Worm (Caenorhabditis elegans) whole organism, young adult: ENCODE measurements around the gene sre-55.

Experiments used
- B0261.1 ChIP-seq: sonication (generic microtip); optimal IDR thresholded peaks from 2 replicates; lab custom pipeline; 2016; ENCODE audit warnings: mild to moderate bottlenecking, missing genetic modification characterization, moderate library complexity, missing compliant biosample characterization
- C06A6.2 ChIP-seq: fragments of 200-800 bp; sonication (Bioruptor generic); conservative IDR thresholded peaks from 2 replicates; pipeline ENCODE4 v1.3.6; 2022; ENCODE audit warnings: missing genetic modification characterization, missing compliant biosample characterization
- C17E4.6 ChIP-seq: fragments of 200-800 bp; sonication (Bioruptor generic); IDR thresholded peaks from 2 replicates; pipeline ENCODE4 v1.3.6; 2022; ENCODE audit warnings: missing genetic modification reagents, missing genetic modification characterization, missing compliant biosample characterization
- F10E7.11 ChIP-seq: sonication (generic microtip); optimal IDR thresholded peaks from 2 replicates; lab custom pipeline; 2017; ENCODE audit warnings: mild to moderate bottlenecking, missing genetic modification characterization, moderate library complexity, missing compliant biosample characterization
- F22D6.2 ChIP-seq: sonication (generic microtip); optimal IDR thresholded peaks from 2 replicates; lab custom pipeline; 2016; ENCODE audit warnings: mild to moderate bottlenecking, missing genetic modification characterization, missing compliant biosample characterization
- F39B2.1 ChIP-seq: fragments of 200-800 bp; sonication (Bioruptor generic); IDR thresholded peaks from 2 replicates; pipeline ENCODE4 v1.3.6; 2022; ENCODE audit warnings: missing genetic modification reagents, missing genetic modification characterization, missing compliant biosample characterization
- F52B5.7 ChIP-seq: sonication (generic microtip); optimal IDR thresholded peaks from 2 replicates; lab custom pipeline; 2016; ENCODE audit warnings: mild to moderate bottlenecking, missing genetic modification characterization, missing compliant biosample characterization
- F55B11.4 ChIP-seq: sonication (generic microtip); optimal IDR thresholded peaks from 2 replicates; lab custom pipeline; 2016; ENCODE audit warnings: missing compliant biosample characterization, missing genetic modification characterization, borderline replicate concordance; ENCODE audit not compliant: insufficient read depth
- F57A8.1 ChIP-seq: fragments of 200-800 bp; sonication (Bioruptor generic); optimal IDR thresholded peaks from 2 replicates; lab custom pipeline; 2018; ENCODE audit warnings: mild to moderate bottlenecking, missing genetic modification characterization, moderate library complexity, missing compliant biosample characterization
- K12H6.12 ChIP-seq: fragments of 200-800 bp; sonication (Bioruptor generic); optimal IDR thresholded peaks from 2 replicates; lab custom pipeline; 2018; ENCODE audit warnings: mild to moderate bottlenecking, missing genetic modification characterization, missing compliant biosample characterization
- T07F8.4 ChIP-seq: sonication (generic microtip); optimal IDR thresholded peaks from 2 replicates; lab custom pipeline; 2016; ENCODE audit warnings: mild to moderate bottlenecking, missing genetic modification characterization, moderate library complexity, missing compliant biosample characterization
- Y56A3A.18 ChIP-seq: fragments of 200-800 bp; sonication (Bioruptor generic); IDR thresholded peaks from 2 replicates; pipeline ENCODE4 v1.3.6; 2022; ENCODE audit warnings: missing genetic modification reagents, missing genetic modification characterization, missing compliant biosample characterization
- ama-1 ChIP-seq, 3 experiments: fragments of 150-350 bp in 1 of 3; sonication (generic microtip) in 2 of 3; optimal IDR thresholded peaks; 2 replicates each; lab custom pipeline; 2014 to 2018; ENCODE audit warnings: missing biosample characterization in 2 of 3, missing genetic modification characterization in 2 of 3, missing genetic modification reagents in 2 of 3
- attf-3 ChIP-seq: fragments of 200-800 bp; sonication (Bioruptor generic); conservative IDR thresholded peaks from 2 replicates; pipeline ENCODE4 v1.3.6; 2022; ENCODE audit warnings: missing genetic modification reagents, missing genetic modification characterization, missing compliant biosample characterization
- attf-6 ChIP-seq: fragments of 200-800 bp; sonication (Bioruptor generic); IDR thresholded peaks from 2 replicates; pipeline ENCODE4 v1.3.6; 2022; ENCODE audit warnings: missing genetic modification reagents, missing genetic modification characterization, missing compliant biosample characterization
- bed-2 ChIP-seq: fragments of 200-800 bp; sonication (Bioruptor generic); IDR thresholded peaks from 2 replicates; pipeline ENCODE4 v1.3.6; 2022; ENCODE audit warnings: missing genetic modification reagents, missing genetic modification characterization, missing compliant biosample characterization
- ceh-100 ChIP-seq: fragments of 200-800 bp; sonication (Bioruptor generic); IDR thresholded peaks from 2 replicates; pipeline ENCODE4 v1.3.6; 2022; ENCODE audit warnings: missing genetic modification reagents, missing genetic modification characterization, missing compliant biosample characterization
- ceh-27 ChIP-seq: fragments of 200-800 bp; sonication (Bioruptor generic); optimal IDR thresholded peaks from 2 replicates; lab custom pipeline; 2018; ENCODE audit warnings: mild to moderate bottlenecking, missing genetic modification characterization, moderate library complexity, missing compliant biosample characterization
- ceh-58 ChIP-seq: fragments of 200-800 bp; sonication (Bioruptor generic); IDR thresholded peaks from 2 replicates; pipeline ENCODE4 v1.3.6; 2022; ENCODE audit warnings: missing genetic modification characterization, missing compliant biosample characterization
- dpl-1 ChIP-seq: fragments of 150-350 bp; optimal IDR thresholded peaks from 2 replicates; lab custom pipeline; 2014; ENCODE audit warnings: missing biosample characterization, missing genetic modification reagents, missing genetic modification characterization
- egl-18 ChIP-seq: fragments of 200-800 bp; sonication (Bioruptor generic); IDR thresholded peaks from 2 replicates; pipeline ENCODE4 v1.3.6; 2022; ENCODE audit warnings: missing genetic modification reagents, missing genetic modification characterization, missing compliant biosample characterization
- egl-44 ChIP-seq: fragments of 200-800 bp; sonication (Bioruptor generic); IDR thresholded peaks from 2 replicates; pipeline ENCODE4 v1.3.6; 2022; ENCODE audit warnings: missing genetic modification reagents, missing genetic modification characterization, missing compliant biosample characterization
- ekl-4 ChIP-seq: fragments of 200-800 bp; sonication (Bioruptor generic); IDR thresholded peaks from 2 replicates; pipeline ENCODE4 v1.3.6; 2022; ENCODE audit warnings: missing genetic modification reagents, missing genetic modification characterization, missing compliant biosample characterization
- ets-4 ChIP-seq: fragments of 200-800 bp; sonication (Bioruptor generic); optimal IDR thresholded peaks from 2 replicates; lab custom pipeline; 2018; ENCODE audit warnings: mild to moderate bottlenecking, missing genetic modification characterization, missing compliant biosample characterization
- hmg-1.2 ChIP-seq: fragments of 200-800 bp; sonication (Bioruptor generic); IDR thresholded peaks from 2 replicates; pipeline ENCODE4 v1.3.6; 2022; ENCODE audit warnings: missing genetic modification reagents, missing genetic modification characterization, missing compliant biosample characterization
- let-526 ChIP-seq: fragments of 200-800 bp; sonication (Bioruptor generic); IDR thresholded peaks from 2 replicates; pipeline ENCODE4 v1.3.6; 2022; ENCODE audit warnings: missing genetic modification reagents, missing genetic modification characterization, missing compliant biosample characterization
- lin-26 ChIP-seq: fragments of 200-800 bp; sonication (Bioruptor generic); IDR thresholded peaks from 2 replicates; pipeline ENCODE4 v1.3.6; 2022; ENCODE audit warnings: missing genetic modification reagents, missing genetic modification characterization, missing compliant biosample characterization
- lin-35 ChIP-seq, 3 experiments: fragments of 150-350 bp in 2 of 3; sonication (generic microtip) in 1 of 3; optimal IDR thresholded peaks; 2 replicates each; lab custom pipeline; 2014 to 2018; ENCODE audit warnings: missing biosample characterization in 3 of 3, missing genetic modification characterization in 3 of 3, missing genetic modification reagents in 3 of 3
- lin-40 ChIP-seq: sonication (generic microtip); optimal IDR thresholded peaks from 2 replicates; lab custom pipeline; 2016; ENCODE audit warnings: missing genetic modification characterization, mild to moderate bottlenecking, missing compliant biosample characterization, missing genotype, missing genetic modification reagents
- lsl-1 ChIP-seq: fragments of 200-800 bp; sonication (Bioruptor generic); optimal IDR thresholded peaks from 2 replicates; lab custom pipeline; 2018; ENCODE audit warnings: mild to moderate bottlenecking, missing genetic modification characterization, moderate library complexity, missing compliant biosample characterization
- madf-10 ChIP-seq: sonication (generic microtip); optimal IDR thresholded peaks from 2 replicates; lab custom pipeline; 2016; ENCODE audit warnings: mild to moderate bottlenecking, missing genetic modification characterization, missing compliant biosample characterization
- madf-6 ChIP-seq: fragments of 200-800 bp; sonication (Bioruptor generic); IDR thresholded peaks from 2 replicates; pipeline ENCODE4 v1.3.6; 2022; ENCODE audit warnings: missing genetic modification reagents, missing genetic modification characterization, missing compliant biosample characterization
- nfya-1 ChIP-seq: sonication (generic microtip); optimal IDR thresholded peaks from 2 replicates; lab custom pipeline; 2017; ENCODE audit warnings: antibody characterized with exemption, missing compliant biosample characterization, missing genetic modification characterization, borderline replicate concordance; ENCODE audit not compliant: insufficient read depth
- nhr-120 ChIP-seq: fragments of 200-800 bp; sonication (Bioruptor generic); IDR thresholded peaks from 2 replicates; pipeline ENCODE4 v1.3.6; 2022; ENCODE audit warnings: missing genetic modification characterization, missing compliant biosample characterization
- rcor-1 ChIP-seq: fragments of 200-800 bp; sonication (Bioruptor generic); IDR thresholded peaks from 2 replicates; pipeline ENCODE4 v1.3.6; 2022; ENCODE audit warnings: missing genetic modification reagents, missing genetic modification characterization, missing compliant biosample characterization
- rpc-1 ChIP-seq, 2 experiments: fragments of 150-350 bp in 1 of 2; sonication (generic microtip) in 1 of 2; optimal IDR thresholded peaks; 2 replicates each; lab custom pipeline; 2014 to 2018; ENCODE audit warnings: missing biosample characterization in 1 of 2, missing genetic modification characterization in 1 of 2, missing genetic modification reagents in 1 of 2, missing genotype in 1 of 2
- sea-2 ChIP-seq: fragments of 200-800 bp; sonication (Bioruptor generic); IDR thresholded peaks from 2 replicates; pipeline ENCODE4 v1.3.6; 2022; ENCODE audit warnings: missing genetic modification characterization, missing compliant biosample characterization
- snpc-3.4 ChIP-seq: sonication (generic microtip); optimal IDR thresholded peaks from 2 replicates; lab custom pipeline; 2017; ENCODE audit warnings: missing genetic modification characterization, mild to moderate bottlenecking, missing compliant biosample characterization, antibody characterized with exemption, moderate library complexity, missing genotype, missing genetic modification reagents
- snpc-4 ChIP-seq, 5 experiments: fragments of 150-350 bp in 1 of 5; sonication (generic microtip) in 4 of 5; optimal IDR thresholded peaks; 2 replicates each; lab custom pipeline; 2014 to 2018; ENCODE audit warnings: missing genetic modification characterization in 5 of 5, missing biosample characterization in 3 of 5, antibody characterized with exemption in 2 of 5, mild to moderate bottlenecking in 2 of 5, missing compliant biosample characterization in 2 of 5, missing genotype in 2 of 5, moderate library complexity in 2 of 5, missing genetic modification reagents in 1 of 5
- tlf-1 ChIP-seq: fragments of 200-800 bp; sonication (Bioruptor generic); optimal IDR thresholded peaks from 2 replicates; lab custom pipeline; 2018; ENCODE audit warnings: mild to moderate bottlenecking, missing genetic modification characterization, missing compliant biosample characterization
- unc-130 ChIP-seq: sonication (generic microtip); optimal IDR thresholded peaks from 2 replicates; lab custom pipeline; 2016; ENCODE audit warnings: missing genetic modification reagents, missing genetic modification characterization, missing compliant biosample characterization
- unc-62 ChIP-seq: fragments of 150-350 bp; optimal IDR thresholded peaks from 2 replicates; lab custom pipeline; 2014; ENCODE audit warnings: missing biosample characterization, missing genetic modification reagents, missing genetic modification characterization
- zfh-2 ChIP-seq: fragments of 200-800 bp; sonication (Bioruptor generic); conservative IDR thresholded peaks from 2 replicates; pipeline ENCODE4 v1.3.6; 2022; ENCODE audit warnings: missing genetic modification reagents, missing genetic modification characterization, missing compliant biosample characterization

Gene sre-55

DNA sequence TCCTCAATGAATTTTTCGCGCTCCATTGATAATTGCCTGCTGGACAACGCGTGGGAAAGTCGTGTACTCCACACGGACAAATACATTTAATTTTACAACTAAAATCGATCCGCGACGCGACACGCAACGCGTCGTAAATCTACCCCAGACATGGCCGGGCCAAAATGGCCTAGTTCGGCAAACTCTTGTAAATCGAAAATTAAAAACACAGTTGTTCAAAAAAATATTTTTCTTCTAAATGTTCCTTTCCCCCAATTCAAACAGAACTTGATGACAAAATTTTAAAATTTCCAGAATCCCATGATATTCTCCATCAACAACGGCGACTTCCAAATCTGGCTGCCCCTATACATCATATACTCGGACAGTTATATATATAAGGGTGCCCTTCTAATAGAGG is at the start of gene sre-55:
Gene sre-55 (plus strand): TSS at position 301 of the 400 bp plus-strand sequence.
- TF ChIP-seq lin-26 (GFP tag; lab: Robert Waterston, UW) (no peak), lin-35 (GFP tag; optimal IDR thresholded peaks at IDR 0.05; lab: Kevin White, UChicago) (no peak), ama-1 (optimal IDR thresholded peaks at IDR 0.05; lab: Kevin White, UChicago) (no peak), ama-1 (GFP tag; optimal IDR thresholded peaks at IDR 0.05; lab: Kevin White, UChicago) (no peak), F52B5.7 (tag; lab: Kevin White, UChicago) (no peak), nfya-1 (no peak), K12H6.12 (no peak), C06A6.2 (GFP tag; lab: Robert Waterston, UW) (no peak), Y56A3A.18 (GFP tag; lab: Robert Waterston, UW) (no peak), unc-130 (GFP tag; lab: Kevin White, UChicago) (no peak), egl-44 (GFP tag; lab: Robert Waterston, UW) (no peak), F39B2.1 (GFP tag; lab: Robert Waterston, UW) (no peak), F22D6.2 (tag; lab: Kevin White, UChicago) (no peak), ets-4 (GFP tag; lab: Kevin White, UChicago) (no peak), F57A8.1 (GFP tag; lab: Kevin White, UChicago) (no peak), lin-40 (no peak), bed-2 (no peak), rpc-1 (optimal IDR thresholded peaks at IDR 0.05; lab: Kevin White, UChicago) (no peak), rpc-1 (tag; optimal IDR thresholded peaks at IDR 0.05; lab: Kevin White, UChicago) (no peak), ekl-4 (GFP tag; lab: Robert Waterston, UW) (no peak), let-526 (GFP tag; lab: Robert Waterston, UW) (no peak)
- TF ChIP-seq, all 124 proteins: peak for 0

DNA sequence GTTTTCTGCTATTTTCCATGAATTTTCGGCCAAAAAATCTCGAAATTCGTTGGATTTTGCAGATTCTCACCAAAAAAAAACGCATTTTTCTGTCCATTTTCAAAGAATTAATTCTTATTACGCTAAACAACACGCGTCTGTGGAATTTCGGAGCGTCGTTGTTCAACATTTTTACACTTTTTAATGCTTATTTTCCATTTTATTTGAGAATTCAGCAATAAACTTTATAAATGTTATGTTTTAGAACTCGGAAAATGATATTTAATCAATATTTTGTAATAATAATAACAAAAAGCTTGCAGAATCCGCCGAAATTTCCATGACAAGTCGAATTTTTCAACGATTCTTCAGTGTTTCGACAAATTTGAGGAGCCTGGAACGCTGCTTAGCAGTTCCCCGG is 48.7 kb upstream of the sre-55 start, which contains the start of gene ife-5:
Gene ife-5 (plus strand): TSS at position 301 of the 400 bp plus-strand sequence.
- no peak for TF ChIP-seq sea-2 (GFP tag; lab: Robert Waterston, UW)
- 0 out of 2 replicates have a peak, but pooled peaks have one; percentile 17 for TF ChIP-seq attf-3 (GFP tag; lab: Robert Waterston, UW)
- no peak for TF ChIP-seq nhr-120

DNA sequence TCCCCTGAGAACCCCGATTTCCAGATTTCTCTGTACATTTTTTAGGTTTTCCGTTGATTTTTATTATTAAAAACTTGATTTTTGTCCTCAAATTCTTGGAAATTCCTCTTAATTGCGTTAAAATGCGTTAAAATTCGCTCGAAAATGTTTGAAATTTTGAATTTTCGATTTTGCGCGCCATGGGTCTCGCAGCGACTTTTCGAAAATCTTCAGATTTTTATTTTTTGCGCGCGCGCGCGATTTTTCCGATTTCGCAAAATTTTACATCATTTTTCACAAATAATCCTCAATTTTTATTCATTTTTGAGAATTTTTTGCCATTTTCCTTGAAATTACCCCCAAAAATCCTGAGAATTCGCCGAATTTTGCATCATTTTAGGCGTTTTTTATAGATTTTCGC is 45.0 kb upstream of the sre-55 start:
- no peak for TF ChIP-seq B0261.1
- TF ChIP-seq attf-3 (GFP tag; lab: Robert Waterston, UW), result peak; percentile 80
- peak; percentile 97 for TF ChIP-seq madf-6 (GFP tag; lab: Robert Waterston, UW)
- 0 out of 2 replicates have a peak, but pooled peaks have one; percentile 24 for TF ChIP-seq ceh-100 (GFP tag; lab: Robert Waterston, UW)
- no peak for TF ChIP-seq unc-62 (GFP tag; lab: Kevin White, UChicago)
- TF ChIP-seq bed-2, result no peak
- no peak for TF ChIP-seq madf-10
- no peak for TF ChIP-seq egl-44 (GFP tag; lab: Robert Waterston, UW)
- no peak for TF ChIP-seq attf-6 (GFP tag; lab: Robert Waterston, UW)
- TF ChIP-seq F39B2.1 (GFP tag; lab: Robert Waterston, UW), result no peak
- no peak for TF ChIP-seq snpc-4 (GFP tag; optimal IDR thresholded peaks at IDR 0.05; lab: Kevin White, UChicago)
- no peak for TF ChIP-seq snpc-4 (tag; optimal IDR thresholded peaks at IDR 0.05; lab: Kevin White, UChicago)
- TF ChIP-seq K12H6.12, result no peak
- no peak for TF ChIP-seq zfh-2
- TF ChIP-seq tlf-1 (GFP tag; lab: Kevin White, UChicago), result peak; percentile 66
- TF ChIP-seq rcor-1, result 0 out of 2 replicates have a peak, but pooled peaks have one; percentile 38
- no peak for TF ChIP-seq C17E4.6 (GFP tag; lab: Robert Waterston, UW)
- no peak for TF ChIP-seq Y56A3A.18 (GFP tag; lab: Robert Waterston, UW)
- TF ChIP-seq egl-18, result no peak
- TF ChIP-seq ceh-58, result no peak
- no peak; the same call in 1 of the 2 replicates for TF ChIP-seq hmg-1.2 (GFP tag; lab: Robert Waterston, UW)
- no peak for TF ChIP-seq T07F8.4
- TF ChIP-seq F10E7.11, result no peak
- peak; percentile 57 for TF ChIP-seq snpc-3.4
- TF ChIP-seq let-526 (GFP tag; lab: Robert Waterston, UW), result no peak
- no peak for TF ChIP-seq F55B11.4 (tag; lab: Kevin White, UChicago)
- TF ChIP-seq lsl-1 (GFP tag; lab: Kevin White, UChicago), result peak; percentile 70
- no peak for TF ChIP-seq ceh-27 (GFP tag; lab: Kevin White, UChicago)
- peak; percentile 81 for TF ChIP-seq dpl-1 (GFP tag; lab: Kevin White, UChicago)
